Worm (Caenorhabditis elegans) whole organism, L4/young adult: ENCODE data around the gene dnj-3.

Experiments
- dao-5 ChIP-seq: sonication (generic microtip); optimal IDR thresholded peaks from 2 replicates; lab custom pipeline; 2016; ENCODE audit warnings: missing genotype, missing genetic modification characterization, moderate library complexity, missing compliant biosample characterization
- him-1 ChIP-seq: sonication (generic microtip); optimal IDR thresholded peaks from 2 replicates; lab custom pipeline; 2016; ENCODE audit warnings: missing genotype, missing genetic modification reagents, missing genetic modification characterization, missing compliant biosample characterization

DNA sequence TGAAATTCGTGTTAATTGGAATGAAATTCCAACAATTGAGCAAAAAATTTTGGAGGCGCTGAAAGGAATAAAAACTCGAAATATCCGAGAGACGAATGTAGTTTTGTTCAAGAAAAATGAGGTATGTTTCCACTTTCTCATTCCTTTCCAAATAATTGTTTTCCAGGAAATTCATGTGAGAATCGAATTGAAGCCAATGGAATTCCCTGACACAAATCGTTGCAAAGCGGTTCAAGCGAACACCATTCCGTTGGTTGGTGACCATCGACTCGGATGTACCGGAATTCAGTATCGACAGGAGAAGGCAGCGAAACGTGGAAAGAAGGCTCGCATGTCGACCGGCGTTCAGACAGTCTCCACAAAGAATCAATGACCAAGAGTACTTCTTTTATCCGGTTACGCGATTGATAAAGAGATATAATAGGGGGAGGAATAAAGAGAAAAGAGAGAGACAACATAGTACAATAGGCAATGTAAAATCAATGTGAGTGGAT, 12.1 kb upstream of the dnj-3 start:
- TF ChIP-seq him-1 = no peak
- no peak for TF ChIP-seq dao-5 (tag; lab: Kevin White, UChicago)
